Worm (Caenorhabditis elegans): ENCODE results near the gene rsr-2.

DNA sequence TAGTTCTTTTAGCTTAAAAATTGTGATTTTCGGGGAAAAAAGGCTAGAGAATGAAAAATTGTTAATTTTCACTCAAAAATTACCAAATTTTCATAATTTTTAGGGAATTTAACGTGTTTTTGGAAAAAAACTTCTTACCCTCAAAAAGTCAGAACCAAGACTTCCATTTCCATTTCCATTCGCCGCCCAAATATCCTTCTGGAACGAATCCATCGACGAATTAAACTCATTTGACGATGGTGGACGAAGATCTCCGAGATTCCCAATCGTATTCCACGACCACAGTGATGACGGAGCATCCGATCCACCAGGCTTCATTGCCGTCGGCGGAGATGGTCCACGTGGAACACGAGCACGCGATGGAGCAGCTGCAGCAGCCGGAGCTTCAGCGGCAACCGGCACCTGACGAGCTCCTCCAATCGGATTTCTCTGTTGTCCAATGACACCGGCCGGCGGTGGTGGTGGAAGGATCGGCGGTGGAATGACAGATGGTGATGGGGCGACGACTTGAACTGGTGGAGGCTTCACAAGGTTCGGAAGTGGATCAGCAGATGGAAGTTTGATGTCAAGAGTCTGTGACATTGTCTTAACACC is 13.4 kb upstream of the rsr-2 start:
- TF ChIP-seq elt-1 (tag; optimal IDR thresholded peaks at IDR 0.05; ENCODE audit: borderline replicate concordance, insufficient read depth) = no peak
- no peak for TF ChIP-seq elt-3 (tag; optimal IDR thresholded peaks at IDR 0.05)
- no peak for TF ChIP-seq flh-1 (GFP tag; optimal IDR thresholded peaks at IDR 0.05)
- TF ChIP-seq lin-13 (tag; optimal IDR thresholded peaks at IDR 0.05) = no peak
